Worm (Caenorhabditis elegans) whole organism, L3 larva: ENCODE results near the gene php-3.

Experiments
- ceh-9 ChIP-seq: sonication (generic microtip); optimal IDR thresholded peaks from 2 replicates; lab custom pipeline; 2018; ENCODE audit warnings: missing biosample characterization, missing genetic modification characterization
- egl-27 ChIP-seq: sonication (generic microtip); optimal IDR thresholded peaks from 4 replicates; lab custom pipeline; 2017; ENCODE audit warnings: missing biosample characterization, missing genetic modification reagents, missing genetic modification characterization
- mdl-1 ChIP-seq: fragments of 150-350 bp; optimal IDR thresholded peaks from 2 replicates; lab custom pipeline; 2014; ENCODE audit warnings: missing biosample characterization, missing genetic modification characterization
- nhr-237 ChIP-seq: fragments of 150-350 bp; optimal IDR thresholded peaks from 2 replicates; lab custom pipeline; 2014; ENCODE audit warnings: missing biosample characterization, missing genetic modification characterization
- nhr-76 ChIP-seq: fragments of 150-350 bp; sonication (generic microtip); optimal IDR thresholded peaks from 5 replicates; lab custom pipeline; 2014; ENCODE audit warnings: missing biosample characterization, missing genetic modification characterization
- nhr-77 ChIP-seq: fragments of 150-350 bp; optimal IDR thresholded peaks from 2 replicates; lab custom pipeline; 2014; ENCODE audit warnings: missing biosample characterization, missing genetic modification characterization
- unc-39 ChIP-seq: sonication (generic microtip); optimal IDR thresholded peaks from 4 replicates; lab custom pipeline; 2017; ENCODE audit warnings: missing biosample characterization, missing genetic modification characterization
- unc-62 ChIP-seq: fragments of 150-350 bp; sonication (generic microtip); optimal IDR thresholded peaks from 4 replicates; lab custom pipeline; 2014; ENCODE audit warnings: missing biosample characterization, missing genetic modification reagents, missing genetic modification characterization

DNA sequence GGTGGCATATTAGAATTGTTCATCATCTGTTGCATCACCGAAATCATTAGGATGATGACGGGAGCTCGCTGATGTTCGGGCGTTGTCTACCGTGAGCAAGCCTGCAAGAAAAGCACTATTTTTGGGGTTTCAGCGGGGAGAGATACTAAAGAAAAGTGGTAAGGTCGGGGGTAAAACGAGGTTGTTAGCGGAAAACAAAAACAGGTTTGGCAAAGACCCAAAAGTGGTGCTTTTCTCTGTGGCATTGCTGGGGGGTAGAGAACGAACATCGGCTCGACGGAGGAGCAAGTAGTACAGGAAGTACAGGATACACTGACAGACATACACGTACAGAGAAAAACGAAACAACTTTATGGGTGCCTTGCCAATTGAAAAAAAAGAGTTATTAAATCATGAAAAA, at the start of gene php-3:
- TF ChIP-seq ceh-9 (tag; lab: Kevin White, UChicago): no peak
- TF ChIP-seq nhr-237 (tag; lab: Kevin White, UChicago): no peak
- no peak for TF ChIP-seq egl-27
- TF ChIP-seq mdl-1 (tag; lab: Kevin White, UChicago): no peak
- no peak for TF ChIP-seq nhr-76 (tag; lab: Kevin White, UChicago)
- TF ChIP-seq unc-39 (tag; lab: Kevin White, UChicago): no peak
- no peak for TF ChIP-seq unc-62
- TF ChIP-seq nhr-77 (tag; lab: Kevin White, UChicago): no peak
